Worm (Caenorhabditis elegans): ENCODE measurements around the gene H41C03.3.

ce11 chrII:5804288-5804687, 41.3 kb upstream of the H41C03.3 start:
- TF ChIP-seq nhr-76 (tag; optimal IDR thresholded peaks at IDR 0.05) (no peak), nhr-237 (tag; optimal IDR thresholded peaks at IDR 0.05) (no peak), ztf-11 (tag; optimal IDR thresholded peaks at IDR 0.05) (no peak), unc-62 (GFP tag; optimal IDR thresholded peaks at IDR 0.05) (no peak), elt-3 (tag; optimal IDR thresholded peaks at IDR 0.05) (no peak)
